Fruit fly (Drosophila melanogaster): ENCODE data around the gene Gmd.

Gmd gene

DNA sequence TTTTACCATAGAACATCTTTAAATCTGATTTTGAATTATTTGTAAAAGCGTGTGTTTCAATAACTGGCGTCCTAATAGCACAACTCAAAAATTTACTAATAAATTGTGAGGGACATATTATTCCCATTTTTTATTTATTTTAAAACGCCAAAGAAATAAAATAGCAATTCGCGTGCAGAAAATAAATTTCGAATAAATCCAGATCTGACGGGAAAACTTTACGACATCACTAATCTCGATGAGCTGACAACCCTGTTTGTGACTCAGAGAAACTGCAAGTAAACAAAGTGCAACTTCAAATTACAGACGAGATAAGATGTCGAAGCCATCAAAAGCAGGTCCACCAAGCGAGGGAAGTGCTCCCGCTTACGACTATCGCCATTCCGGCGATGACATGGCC, 11.4 kb downstream of the Gmd start, which contains the start of gene CG34125 (continued):
- TF ChIP-seq CG14441 (GFP tag; IDR thresholded peaks at IDR 0.05) (no peak), CG2875 (GFP tag; optimal IDR thresholded peaks at IDR 0.05) (no peak), CG12071 (GFP tag; optimal IDR thresholded peaks at IDR 0.05) (no peak), CG14965 (GFP tag; optimal IDR thresholded peaks at IDR 0.05; ENCODE audit: borderline replicate concordance) (no peak), CG3847 (GFP tag; IDR thresholded peaks at IDR 0.05) (peak; percentile 26; the same call in 1 of the 2 replicates), pb (GFP tag; optimal IDR thresholded peaks at IDR 0.05) (no peak), chif (GFP tag; optimal IDR thresholded peaks at IDR 0.05) (no peak), twi (tag; optimal IDR thresholded peaks at IDR 0.05) (no peak), luna (GFP tag; optimal IDR thresholded peaks at IDR 0.05) (no peak), Ada2b (GFP tag; IDR thresholded peaks at IDR 0.05) (no peak), CG4282 (GFP tag; optimal IDR thresholded peaks at IDR 0.05) (no peak), CG13287 (GFP tag; IDR thresholded peaks at IDR 0.05; ENCODE audit: partially characterized antibody) (peak; percentile 22; the same call in 1 of the 2 replicates), CG2129 (GFP tag; IDR thresholded peaks at IDR 0.05; ENCODE audit: partially characterized antibody) (no peak), Trl (optimal IDR thresholded peaks at IDR 0.05) (no peak), Trl (GFP tag; optimal IDR thresholded peaks at IDR 0.05) (no peak), CG34422 (GFP tag; IDR thresholded peaks at IDR 0.05) (0 out of 3 replicates have a peak, but pooled peaks have one; percentile 8), NK7.1 (GFP tag; optimal IDR thresholded peaks at IDR 0.05) (no peak), CG9437 (GFP tag; optimal IDR thresholded peaks at IDR 0.05) (no peak), Myb (GFP tag; optimal IDR thresholded peaks at IDR 0.05) (no peak), ftz-f1 (GFP tag; optimal IDR thresholded peaks at IDR 0.05) (no peak), Med (GFP tag) (peak; percentile 67), HLHmδ (GFP tag; optimal IDR thresholded peaks at IDR 0.05) (no peak), CG30020 (tag; optimal IDR thresholded peaks at IDR 0.05) (no peak), CG14014 (GFP tag; IDR thresholded peaks at IDR 0.05) (0 out of 2 replicates have a peak, but pooled peaks have one; percentile 11), CG17359 (tag; optimal IDR thresholded peaks at IDR 0.05) (no peak), kay (GFP tag; optimal IDR thresholded peaks at IDR 0.05) (peak; percentile 97), CG8359 (GFP tag; optimal IDR thresholded peaks at IDR 0.05; ENCODE audit: borderline replicate concordance) (no peak), CG12391 (tag; optimal IDR thresholded peaks at IDR 0.05) (no peak), aop (GFP tag; IDR thresholded peaks at IDR 0.05) (no peak), sc (optimal IDR thresholded peaks at IDR 0.05) (no peak), sc (GFP tag; optimal IDR thresholded peaks at IDR 0.05) (no peak), nerfin-1 (tag; optimal IDR thresholded peaks at IDR 0.05) (no peak), CkIIα-i1 (GFP tag; IDR thresholded peaks at IDR 0.05) (no peak), phol (tag; optimal IDR thresholded peaks at IDR 0.05) (peak; percentile 11), Sox102F (GFP tag; optimal IDR thresholded peaks at IDR 0.05) (no peak), MBD-R2 (GFP tag; IDR thresholded peaks at IDR 0.05) (peak; percentile 82), az2 (GFP tag; optimal IDR thresholded peaks at IDR 0.05) (peak; percentile 6), B-H2 (GFP tag; optimal IDR thresholded peaks at IDR 0.05) (no peak), CG11456 (GFP tag; IDR thresholded peaks at IDR 0.05) (0 out of 3 replicates have a peak, but pooled peaks have one; percentile 47), slou (GFP tag; optimal IDR thresholded peaks at IDR 0.05) (no peak), ro (GFP tag; IDR thresholded peaks at IDR 0.05) (no peak), CG11723 (GFP tag; optimal IDR thresholded peaks at IDR 0.05) (no peak), CG13624 (GFP tag; optimal IDR thresholded peaks at IDR 0.05) (peak; percentile 5), dmrt99B (tag; optimal IDR thresholded peaks at IDR 0.05) (no peak), ash1 (GFP tag; optimal IDR thresholded peaks at IDR 0.05) (no peak), CG6791 (GFP tag; IDR thresholded peaks at IDR 0.05; ENCODE audit: partially characterized antibody) (no peak), lbe (GFP tag; optimal IDR thresholded peaks at IDR 0.05) (no peak), scrt (GFP tag; optimal IDR thresholded peaks at IDR 0.05) (no peak), CG16779 (GFP tag; IDR thresholded peaks at IDR 0.05) (no peak), Sry-β (GFP tag; optimal IDR thresholded peaks at IDR 0.05) (peak; percentile 91), mam (GFP tag; optimal IDR thresholded peaks at IDR 0.05) (peak; percentile 14), CG8281 (tag; optimal IDR thresholded peaks at IDR 0.05) (no peak)

Data from whole organism, embryonic.